Worm (Caenorhabditis elegans): ENCODE data around the gene F41H10.4.

- no peak for TF ChIP-seq ceh-2 (tag; optimal IDR thresholded peaks at IDR 0.05)
- TF ChIP-seq pha-4 (tag; optimal IDR thresholded peaks at IDR 0.05) = no peak
- TF ChIP-seq hlh-30 (tag; optimal IDR thresholded peaks at IDR 0.05; ENCODE audit: insufficient read depth) = no peak
These were observed 25.1 kb upstream of the F41H10.4 start, which contains the start of gene Y4C6B.2 for ce11 chrIV:5339255-5339654.
